Worm (Caenorhabditis elegans) whole organism, L3 larva: ENCODE measurements around the gene npr-18.

Experiments used
- aly-2 ChIP-seq: fragments of 150-350 bp; optimal IDR thresholded peaks from 2 replicates; lab custom pipeline; 2014; ENCODE audit warnings: missing biosample characterization, missing genetic modification characterization
- elt-3 ChIP-seq, 3 experiments: fragments of 150-350 bp in 1 of 3; sonication (generic microtip) in 2 of 3; optimal IDR thresholded peaks; 2 replicates in 2 of 3; 4 replicates in 1 of 3; lab custom pipeline; 2014 to 2017; ENCODE audit warnings: missing biosample characterization in 3 of 3, missing genetic modification characterization in 3 of 3
- fkh-10 ChIP-seq: sonication (generic microtip); optimal IDR thresholded peaks from 2 replicates; lab custom pipeline; 2017; ENCODE audit warnings: missing biosample characterization, missing genetic modification reagents, missing genetic modification characterization
- mdl-1 ChIP-seq: fragments of 150-350 bp; optimal IDR thresholded peaks from 2 replicates; lab custom pipeline; 2014; ENCODE audit warnings: missing biosample characterization, missing genetic modification characterization
- nfya-1 ChIP-seq: sonication (generic microtip); optimal IDR thresholded peaks from 2 replicates; lab custom pipeline; 2017; ENCODE audit warnings: missing genetic modification characterization, mild to moderate bottlenecking, missing compliant biosample characterization, antibody characterized with exemption, moderate library complexity; ENCODE audit not compliant: insufficient read depth
- snpc-4 ChIP-seq: fragments of 150-350 bp; optimal IDR thresholded peaks from 2 replicates; lab custom pipeline; 2014; ENCODE audit warnings: missing biosample characterization, missing genetic modification characterization
- tbx-2 ChIP-seq: sonication (generic microtip); optimal IDR thresholded peaks from 2 replicates; lab custom pipeline; 2016; ENCODE audit warnings: mild to moderate bottlenecking, missing genetic modification characterization, missing compliant biosample characterization

- TF ChIP-seq elt-3 (tag; optimal IDR thresholded peaks at IDR 0.05; lab: Kevin White, UChicago), result no peak
- no peak for TF ChIP-seq mdl-1 (tag; lab: Kevin White, UChicago)
- no peak for TF ChIP-seq tbx-2 (tag; lab: Kevin White, UChicago)
- peak; percentile 89 for TF ChIP-seq fkh-10
- TF ChIP-seq nfya-1 (tag; lab: Kevin White, UChicago), result peak; percentile 6
- TF ChIP-seq aly-2 (tag; lab: Kevin White, UChicago), result no peak
- no peak for TF ChIP-seq snpc-4
These were observed 42.4 kb upstream of the npr-18 start, which contains the start of gene F34H10.4 for ce11 chrX:9648098-9648574.
